Fruit fly (Drosophila melanogaster) whole organism, embryonic: ENCODE data around the gene Gr89a.

Source experiments
- CG10959 ChIP-seq: fragments of 200-800 bp; sonication (Bioruptor generic); IDR thresholded peaks from 2 replicates; pipeline ENCODE4 v1.3.6; 2022; ENCODE audit warnings: missing biosample characterization, missing genetic modification characterization
- CG17802 ChIP-seq: fragments of 200-800 bp; sonication (Bioruptor generic); optimal IDR thresholded peaks from 2 replicates; lab custom pipeline; 2018; ENCODE audit warnings: missing biosample characterization, mild to moderate bottlenecking, missing genetic modification characterization, moderate library complexity
- CG9215 ChIP-seq: fragments of 200-800 bp; sonication (Bioruptor generic); IDR thresholded peaks from 2 replicates; pipeline ENCODE4 v1.3.6; 2022; ENCODE audit warnings: missing biosample characterization, missing genetic modification characterization
- GATAe ChIP-seq: fragments of 200-800 bp; sonication (Bioruptor generic); conservative IDR thresholded peaks from 2 replicates; pipeline ENCODE4 v1.3.6; 2022; ENCODE audit warnings: missing biosample characterization, missing genetic modification characterization
- HLH54F ChIP-seq: fragments of 200-800 bp; sonication (Bioruptor generic); optimal IDR thresholded peaks from 3 replicates; lab custom pipeline; 2016; ENCODE audit warnings: missing biosample characterization, missing genetic modification characterization
- Myb ChIP-seq: fragments of 200-800 bp; sonication (Bioruptor generic); optimal IDR thresholded peaks from 2 replicates; lab custom pipeline; 2016; ENCODE audit warnings: missing biosample characterization, missing genetic modification characterization
- Taf1 ChIP-seq: fragments of 200-800 bp; sonication (Bioruptor generic); IDR thresholded peaks from 2 replicates; pipeline ENCODE4 v1.3.6; 2022; ENCODE audit warnings: missing biosample characterization, missing genetic modification characterization
- ara ChIP-seq: fragments of 200-800 bp; sonication (Bioruptor generic); IDR thresholded peaks from 2 replicates; pipeline ENCODE4 v1.3.6; 2022; ENCODE audit warnings: missing biosample characterization, missing genetic modification characterization
- fd96Cb ChIP-seq: fragments of 200-800 bp; sonication (Bioruptor generic); optimal IDR thresholded peaks from 2 replicates; lab custom pipeline; 2018; ENCODE audit warnings: missing biosample characterization, mild to moderate bottlenecking, missing genetic modification characterization, moderate library complexity
- slou ChIP-seq: fragments of 200-800 bp; sonication (Bioruptor generic); optimal IDR thresholded peaks from 3 replicates; lab custom pipeline; 2016; ENCODE audit warnings: missing biosample characterization, missing genetic modification characterization
- trem ChIP-seq: fragments of 200-800 bp; optimal IDR thresholded peaks from 3 replicates; lab custom pipeline; 2019; ENCODE audit warnings: missing biosample characterization, mild to moderate bottlenecking, missing genetic modification characterization, moderate library complexity

- no peak for TF ChIP-seq Taf1 (GFP tag; lab: Robert Waterston, UW)
- TF ChIP-seq CG9215 (GFP tag; lab: Robert Waterston, UW), result no peak
- TF ChIP-seq fd96Cb, result no peak
- no peak for TF ChIP-seq GATAe (GFP tag; lab: Robert Waterston, UW)
- no peak for TF ChIP-seq ara (GFP tag; lab: Robert Waterston, UW)
- TF ChIP-seq CG10959, result no peak
- TF ChIP-seq CG17802 (tag; lab: Kevin White, UChicago), result no peak
- no peak for TF ChIP-seq HLH54F (GFP tag; lab: Kevin White, UChicago)
- TF ChIP-seq slou, result no peak
- TF ChIP-seq trem (tag; lab: Kevin White, UChicago), result no peak
- TF ChIP-seq Myb (GFP tag; lab: Kevin White, UChicago), result no peak
Measured at dm6 chr3R:16538862-16539437, 40.2 kb upstream of the Gr89a start.
